Worm (Caenorhabditis elegans) whole organism, young adult: ENCODE data around the gene R10H10.3.

Source experiments
- C06A6.2 ChIP-seq: fragments of 200-800 bp; sonication (Bioruptor generic); conservative IDR thresholded peaks from 2 replicates; pipeline ENCODE4 v1.3.6; 2022; ENCODE audit warnings: missing genetic modification characterization, missing compliant biosample characterization
- C17E4.6 ChIP-seq: fragments of 200-800 bp; sonication (Bioruptor generic); IDR thresholded peaks from 2 replicates; pipeline ENCODE4 v1.3.6; 2022; ENCODE audit warnings: missing genetic modification reagents, missing genetic modification characterization, missing compliant biosample characterization
- D2030.7 ChIP-seq: fragments of 200-800 bp; sonication (Bioruptor generic); IDR thresholded peaks from 2 replicates; pipeline ENCODE4 v1.3.6; 2022; ENCODE audit warnings: missing genetic modification reagents, missing genetic modification characterization, missing compliant biosample characterization
- F10E7.11 ChIP-seq: sonication (generic microtip); optimal IDR thresholded peaks from 2 replicates; lab custom pipeline; 2017; ENCODE audit warnings: mild to moderate bottlenecking, missing genetic modification characterization, moderate library complexity, missing compliant biosample characterization
- F23B12.7 ChIP-seq: sonication (generic microtip); optimal IDR thresholded peaks from 2 replicates; lab custom pipeline; 2017; ENCODE audit warnings: missing genetic modification characterization, mild to moderate bottlenecking, missing compliant biosample characterization, antibody characterized with exemption, moderate library complexity; ENCODE audit not compliant: insufficient read depth
- F33H1.4 ChIP-seq: fragments of 200-800 bp; sonication (Bioruptor generic); IDR thresholded peaks from 2 replicates; pipeline ENCODE4 v1.3.6; 2022; ENCODE audit warnings: missing genetic modification reagents, missing genetic modification characterization, missing compliant biosample characterization
- F49E8.2 ChIP-seq: sonication (generic microtip); optimal IDR thresholded peaks from 3 replicates; lab custom pipeline; 2017; ENCODE audit warnings: missing genetic modification characterization, mild to moderate bottlenecking, missing compliant biosample characterization, antibody characterized with exemption, moderate library complexity; ENCODE audit not compliant: insufficient read depth
- Y53G8AR.9 ChIP-seq: fragments of 200-800 bp; sonication (Bioruptor generic); conservative IDR thresholded peaks from 2 replicates; pipeline ENCODE4 v1.3.6; 2022; ENCODE audit warnings: missing genetic modification reagents, missing genetic modification characterization, missing compliant biosample characterization
- Y56A3A.18 ChIP-seq: fragments of 200-800 bp; sonication (Bioruptor generic); IDR thresholded peaks from 2 replicates; pipeline ENCODE4 v1.3.6; 2022; ENCODE audit warnings: missing genetic modification reagents, missing genetic modification characterization, missing compliant biosample characterization
- Y95B8A.8 ChIP-seq: fragments of 200-800 bp; sonication (Bioruptor generic); IDR thresholded peaks from 2 replicates; pipeline ENCODE4 v1.3.6; 2022; ENCODE audit warnings: missing genetic modification reagents, missing genetic modification characterization, missing compliant biosample characterization
- akir-1 ChIP-seq: fragments of 200-800 bp; sonication (Bioruptor generic); optimal IDR thresholded peaks from 2 replicates; lab custom pipeline; 2018; ENCODE audit warnings: mild to moderate bottlenecking, missing genetic modification characterization, moderate library complexity, missing compliant biosample characterization
- aptf-2 ChIP-seq: fragments of 200-800 bp; sonication (Bioruptor generic); conservative IDR thresholded peaks from 2 replicates; pipeline ENCODE4 v1.3.6; 2022; ENCODE audit warnings: missing genetic modification reagents, missing genetic modification characterization, missing compliant biosample characterization
- aptf-3 ChIP-seq: fragments of 200-800 bp; sonication (Bioruptor generic); IDR thresholded peaks from 2 replicates; pipeline ENCODE4 v1.3.6; 2022; ENCODE audit warnings: missing genetic modification characterization, missing compliant biosample characterization
- atf-7 ChIP-seq: sonication (generic microtip); optimal IDR thresholded peaks from 2 replicates; lab custom pipeline; 2017; ENCODE audit warnings: mild to moderate bottlenecking, missing genetic modification characterization, missing compliant biosample characterization
- attf-5 ChIP-seq: fragments of 200-800 bp; sonication (Bioruptor generic); optimal IDR thresholded peaks from 2 replicates; lab custom pipeline; 2018; ENCODE audit warnings: mild to moderate bottlenecking, missing genetic modification characterization, missing compliant biosample characterization
- ccch-3 ChIP-seq: fragments of 200-800 bp; sonication (Bioruptor generic); optimal IDR thresholded peaks from 2 replicates; lab custom pipeline; 2018; ENCODE audit warnings: mild to moderate bottlenecking, missing genetic modification characterization, missing compliant biosample characterization
- cebp-1 ChIP-seq, 2 experiments: fragments of 200-800 bp in 1 of 2; sonication (Bioruptor generic) in 1 of 2; sonication (generic microtip) in 1 of 2; IDR thresholded peaks in 1 of 2; optimal IDR thresholded peaks in 1 of 2; 2 replicates each; pipeline versions ENCODE4 v1.3.6 to Lab custom; 2017 to 2022; ENCODE audit warnings: missing compliant biosample characterization in 2 of 2, missing genetic modification characterization in 2 of 2, mild to moderate bottlenecking in 1 of 2, missing genetic modification reagents in 1 of 2, moderate library complexity in 1 of 2
- cebp-2 ChIP-seq: fragments of 200-800 bp; sonication (Bioruptor generic); IDR thresholded peaks from 2 replicates; pipeline ENCODE4 v1.3.6; 2022; ENCODE audit warnings: missing genetic modification characterization, missing compliant biosample characterization
- ceh-100 ChIP-seq: fragments of 200-800 bp; sonication (Bioruptor generic); IDR thresholded peaks from 2 replicates; pipeline ENCODE4 v1.3.6; 2022; ENCODE audit warnings: missing genetic modification reagents, missing genetic modification characterization, missing compliant biosample characterization
- ceh-58 ChIP-seq: fragments of 200-800 bp; sonication (Bioruptor generic); IDR thresholded peaks from 2 replicates; pipeline ENCODE4 v1.3.6; 2022; ENCODE audit warnings: missing genetic modification characterization, missing compliant biosample characterization
- chd-7 ChIP-seq: sonication (generic microtip); optimal IDR thresholded peaks from 2 replicates; lab custom pipeline; 2016; ENCODE audit warnings: mild to moderate bottlenecking, missing genetic modification characterization, moderate library complexity, missing compliant biosample characterization
- efl-1 ChIP-seq: fragments of 150-350 bp; optimal IDR thresholded peaks from 2 replicates; lab custom pipeline; 2014; ENCODE audit warnings: missing biosample characterization, missing genetic modification reagents, missing genetic modification characterization
- egl-44 ChIP-seq: fragments of 200-800 bp; sonication (Bioruptor generic); IDR thresholded peaks from 2 replicates; pipeline ENCODE4 v1.3.6; 2022; ENCODE audit warnings: missing genetic modification reagents, missing genetic modification characterization, missing compliant biosample characterization
- ets-4 ChIP-seq: fragments of 200-800 bp; sonication (Bioruptor generic); optimal IDR thresholded peaks from 2 replicates; lab custom pipeline; 2018; ENCODE audit warnings: mild to moderate bottlenecking, missing genetic modification characterization, missing compliant biosample characterization
- fkh-3 ChIP-seq: sonication (generic microtip); optimal IDR thresholded peaks from 2 replicates; lab custom pipeline; 2016; ENCODE audit warnings: mild to moderate bottlenecking, missing genetic modification characterization, missing compliant biosample characterization
- him-1 ChIP-seq: sonication (generic microtip); optimal IDR thresholded peaks from 2 replicates; lab custom pipeline; 2016; ENCODE audit warnings: missing genotype, missing genetic modification reagents, missing genetic modification characterization, missing compliant biosample characterization
- hlh-26 ChIP-seq: fragments of 200-800 bp; sonication (Bioruptor generic); conservative IDR thresholded peaks from 2 replicates; pipeline ENCODE4 v1.3.6; 2022; ENCODE audit warnings: missing genetic modification reagents, missing genetic modification characterization, missing compliant biosample characterization
- hmg-20 ChIP-seq: fragments of 200-800 bp; sonication (Bioruptor generic); IDR thresholded peaks from 2 replicates; pipeline ENCODE4 v1.3.6; 2022; ENCODE audit warnings: missing genetic modification reagents, missing genetic modification characterization, missing compliant biosample characterization
- hrde-1 ChIP-seq: sonication (generic microtip); optimal IDR thresholded peaks from 2 replicates; lab custom pipeline; 2016; ENCODE audit warnings: missing genetic modification characterization, mild to moderate bottlenecking, missing compliant biosample characterization, moderate library complexity, missing genotype, missing genetic modification reagents, borderline replicate concordance
- hsf-1 ChIP-seq: fragments of 200-800 bp; sonication (Bioruptor generic); IDR thresholded peaks from 2 replicates; pipeline ENCODE4 v1.3.6; 2022; ENCODE audit warnings: missing genetic modification reagents, missing genetic modification characterization, missing compliant biosample characterization
- let-526 ChIP-seq: fragments of 200-800 bp; sonication (Bioruptor generic); IDR thresholded peaks from 2 replicates; pipeline ENCODE4 v1.3.6; 2022; ENCODE audit warnings: missing genetic modification reagents, missing genetic modification characterization, missing compliant biosample characterization
- lin-26 ChIP-seq: fragments of 200-800 bp; sonication (Bioruptor generic); IDR thresholded peaks from 2 replicates; pipeline ENCODE4 v1.3.6; 2022; ENCODE audit warnings: missing genetic modification reagents, missing genetic modification characterization, missing compliant biosample characterization
- lin-40 ChIP-seq: sonication (generic microtip); optimal IDR thresholded peaks from 2 replicates; lab custom pipeline; 2016; ENCODE audit warnings: missing genetic modification characterization, mild to moderate bottlenecking, missing compliant biosample characterization, missing genotype, missing genetic modification reagents
- lsl-1 ChIP-seq: fragments of 200-800 bp; sonication (Bioruptor generic); optimal IDR thresholded peaks from 2 replicates; lab custom pipeline; 2018; ENCODE audit warnings: mild to moderate bottlenecking, missing genetic modification characterization, moderate library complexity, missing compliant biosample characterization
- madf-6 ChIP-seq: fragments of 200-800 bp; sonication (Bioruptor generic); IDR thresholded peaks from 2 replicates; pipeline ENCODE4 v1.3.6; 2022; ENCODE audit warnings: missing genetic modification reagents, missing genetic modification characterization, missing compliant biosample characterization
- mcd-1 ChIP-seq: fragments of 200-800 bp; sonication (Bioruptor generic); IDR thresholded peaks from 2 replicates; pipeline ENCODE4 v1.3.6; 2022; ENCODE audit warnings: missing genetic modification reagents, missing genetic modification characterization, missing compliant biosample characterization
- mxl-1 ChIP-seq: sonication (generic microtip); optimal IDR thresholded peaks from 2 replicates; lab custom pipeline; 2016; ENCODE audit warnings: missing genetic modification characterization, missing compliant biosample characterization
- nhr-179 ChIP-seq: sonication (generic microtip); optimal IDR thresholded peaks from 2 replicates; lab custom pipeline; 2016; ENCODE audit warnings: mild to moderate bottlenecking, missing genetic modification characterization, missing compliant biosample characterization
- nhr-80 ChIP-seq: sonication (generic microtip); optimal IDR thresholded peaks from 2 replicates; lab custom pipeline; 2016; ENCODE audit warnings: missing genetic modification characterization, missing compliant biosample characterization
- pbrm-1 ChIP-seq: fragments of 200-800 bp; sonication (Bioruptor generic); IDR thresholded peaks from 2 replicates; pipeline ENCODE4 v1.3.6; 2022; ENCODE audit warnings: missing genetic modification reagents, missing genetic modification characterization, missing compliant biosample characterization
- rcor-1 ChIP-seq: fragments of 200-800 bp; sonication (Bioruptor generic); IDR thresholded peaks from 2 replicates; pipeline ENCODE4 v1.3.6; 2022; ENCODE audit warnings: missing genetic modification reagents, missing genetic modification characterization, missing compliant biosample characterization
- rec-8 ChIP-seq, 2 experiments: sonication (generic microtip); optimal IDR thresholded peaks; 2 replicates each; lab custom pipeline; 2016; ENCODE audit warnings: mild to moderate bottlenecking in 2 of 2, missing genetic modification characterization in 2 of 2, missing genetic modification reagents in 2 of 2, missing genotype in 2 of 2, missing biosample characterization in 1 of 2, missing compliant biosample characterization in 1 of 2, moderate library complexity in 1 of 2
- unc-62 ChIP-seq: fragments of 150-350 bp; optimal IDR thresholded peaks from 2 replicates; lab custom pipeline; 2014; ENCODE audit warnings: missing biosample characterization, missing genetic modification reagents, missing genetic modification characterization
- zfh-2 ChIP-seq: fragments of 200-800 bp; sonication (Bioruptor generic); conservative IDR thresholded peaks from 2 replicates; pipeline ENCODE4 v1.3.6; 2022; ENCODE audit warnings: missing genetic modification reagents, missing genetic modification characterization, missing compliant biosample characterization
- ztf-18 ChIP-seq: sonication (generic microtip); optimal IDR thresholded peaks from 2 replicates; lab custom pipeline; 2016; ENCODE audit warnings: missing genotype, mild to moderate bottlenecking, missing genetic modification characterization, missing compliant biosample characterization
- ztf-25 ChIP-seq: fragments of 200-800 bp; sonication (Bioruptor generic); IDR thresholded peaks from 2 replicates; pipeline ENCODE4 v1.3.6; 2022; ENCODE audit warnings: missing genetic modification reagents, missing genetic modification characterization, missing compliant biosample characterization
- ztf-26 ChIP-seq: sonication (generic microtip); optimal IDR thresholded peaks from 2 replicates; lab custom pipeline; 2017; ENCODE audit warnings: missing genetic modification characterization, missing compliant biosample characterization

Gene R10H10.3

ce11 chrIV:10373772-10374288, 14.5 kb upstream of the R10H10.3 start, which contains the start of gene mpz-5 (continued):
- TF ChIP-seq efl-1 (GFP tag; lab: Kevin White, UChicago) (no peak), ceh-58 (GFP tag; lab: Robert Waterston, UW) (no peak), hrde-1 (tag; lab: Kevin White, UChicago) (peak; percentile 34), ceh-100 (GFP tag; lab: Robert Waterston, UW) (no peak), ccch-3 (GFP tag; lab: Kevin White, UChicago) (no peak), F23B12.7 (tag; lab: Kevin White, UChicago) (peak; percentile 52), Y56A3A.18 (0 out of 2 replicates have a peak, but pooled peaks have one; percentile 10), C17E4.6 (no peak), akir-1 (GFP tag; lab: Kevin White, UChicago) (no peak), hlh-26 (GFP tag; lab: Robert Waterston, UW) (no peak), ztf-25 (GFP tag; lab: Robert Waterston, UW) (no peak), lsl-1 (GFP tag; lab: Kevin White, UChicago) (peak; percentile 50), unc-62 (GFP tag; lab: Kevin White, UChicago) (no peak), him-1 (tag; lab: Kevin White, UChicago) (no peak), ztf-18 (tag; lab: Kevin White, UChicago) (peak; percentile 96), cebp-2 (GFP tag; lab: Robert Waterston, UW) (no peak), attf-5 (GFP tag; lab: Kevin White, UChicago) (peak; percentile 41), madf-6 (peak; percentile 54; the same call in 1 of the 2 replicates), F10E7.11 (tag; lab: Kevin White, UChicago) (no peak), aptf-3 (GFP tag; lab: Robert Waterston, UW) (no peak), lin-26 (no peak), D2030.7 (0 out of 2 replicates have a peak, but pooled peaks have one; percentile 22), aptf-2 (GFP tag; lab: Robert Waterston, UW) (no peak), F49E8.2 (tag; lab: Kevin White, UChicago) (peak; percentile 12), ztf-26 (tag; lab: Kevin White, UChicago) (no peak), Y53G8AR.9 (peak; percentile 35; the same call in 1 of the 2 replicates), pbrm-1 (GFP tag; lab: Robert Waterston, UW) (peak; percentile 68; the same call in 1 of the 2 replicates), rcor-1 (GFP tag; lab: Robert Waterston, UW) (peak; percentile 62), mxl-1 (tag; lab: Kevin White, UChicago) (no peak), nhr-179 (tag; lab: Kevin White, UChicago) (no peak), lin-40 (peak; percentile 68), egl-44 (GFP tag; lab: Robert Waterston, UW) (no peak), hmg-20 (0 out of 2 replicates have a peak, but pooled peaks have one; percentile 42), rec-8 (tag; optimal IDR thresholded peaks at IDR 0.05; lab: Kevin White, UChicago) (no peak), mcd-1 (GFP tag; lab: Robert Waterston, UW) (peak; percentile 69), chd-7 (tag; lab: Kevin White, UChicago) (no peak), fkh-3 (tag; lab: Kevin White, UChicago) (no peak), cebp-1 (GFP tag; IDR thresholded peaks at IDR 0.05; lab: Robert Waterston, UW) (no peak), cebp-1 (tag; optimal IDR thresholded peaks at IDR 0.05; lab: Kevin White, UChicago) (peak; percentile 69), C06A6.2 (GFP tag; lab: Robert Waterston, UW) (no peak), hsf-1 (0 out of 2 replicates have a peak, but pooled peaks have one; percentile 45), let-526 (GFP tag; lab: Robert Waterston, UW) (no peak), zfh-2 (GFP tag; lab: Robert Waterston, UW) (no peak), nhr-80 (no peak), atf-7 (tag; lab: Kevin White, UChicago) (no peak), Y95B8A.8 (GFP tag; lab: Robert Waterston, UW) (no peak), ets-4 (GFP tag; lab: Kevin White, UChicago) (no peak), F33H1.4 (peak; percentile 72)
